Fruit fly (Drosophila melanogaster): Measurements from ENCODE around the gene fd96Cb.

The fd96Cb gene

dm6 chr3R:25064907-25065841 lies 29.6 kb upstream of the fd96Cb start, which contains the start of the genes veli and PQBP1:
TSS of gene veli (minus strand) at chr3R:25065591.
TSS of gene PQBP1 (plus strand) at chr3R:25065791.
- TF ChIP-seq Myc (optimal IDR thresholded peaks at IDR 0.05): no peak
- TF ChIP-seq ttk (optimal IDR thresholded peaks at IDR 0.05): no peak
- TF ChIP-seq h (optimal IDR thresholded peaks at IDR 0.05): no peak
- no peak for TF ChIP-seq Sin3A (optimal IDR thresholded peaks at IDR 0.05)
- no peak for TF ChIP-seq psq (optimal IDR thresholded peaks at IDR 0.05)
- no peak for TF ChIP-seq insv (optimal IDR thresholded peaks at IDR 0.05)

dm6 chr3R:25066856-25067255 lies 28.0 kb upstream of the fd96Cb start:
- TF ChIP-seq Myc (optimal IDR thresholded peaks at IDR 0.05): no peak
- no peak for TF ChIP-seq Sin3A (optimal IDR thresholded peaks at IDR 0.05)
- no peak for TF ChIP-seq h (optimal IDR thresholded peaks at IDR 0.05)
- no peak for TF ChIP-seq insv (optimal IDR thresholded peaks at IDR 0.05)
- TF ChIP-seq ttk (optimal IDR thresholded peaks at IDR 0.05): no peak
- TF ChIP-seq psq (optimal IDR thresholded peaks at IDR 0.05): no peak

- TF ChIP-seq h (optimal IDR thresholded peaks at IDR 0.05): no peak
- TF ChIP-seq Sin3A (optimal IDR thresholded peaks at IDR 0.05): no peak
- TF ChIP-seq insv (optimal IDR thresholded peaks at IDR 0.05): no peak
- no peak for TF ChIP-seq psq (optimal IDR thresholded peaks at IDR 0.05)
- no peak for TF ChIP-seq ttk (optimal IDR thresholded peaks at IDR 0.05)
- no peak for TF ChIP-seq Myc (optimal IDR thresholded peaks at IDR 0.05)
Measured at dm6 chr3R:25069569-25069968, 25.2 kb upstream of the fd96Cb start, which contains the start of the genes Stt3B and CG11839. TSS of gene Stt3B (minus strand) at chr3R:25069637. TSS of gene CG11839 (plus strand) at chr3R:25069927.

dm6 chr3R:25070871-25071270 lies 23.9 kb upstream of the fd96Cb start, which contains the start of gene CG11836:
TSS of gene CG11836 (plus strand) at chr3R:25071126.
- TF ChIP-seq insv (optimal IDR thresholded peaks at IDR 0.05): no peak
- no peak for TF ChIP-seq Myc (optimal IDR thresholded peaks at IDR 0.05)
- TF ChIP-seq psq (optimal IDR thresholded peaks at IDR 0.05): no peak
- no peak for TF ChIP-seq ttk (optimal IDR thresholded peaks at IDR 0.05)
- no peak for TF ChIP-seq Sin3A (optimal IDR thresholded peaks at IDR 0.05)
- no peak for TF ChIP-seq h (optimal IDR thresholded peaks at IDR 0.05)

- no peak for TF ChIP-seq Sin3A (optimal IDR thresholded peaks at IDR 0.05)
- TF ChIP-seq h (optimal IDR thresholded peaks at IDR 0.05): no peak
- TF ChIP-seq psq (optimal IDR thresholded peaks at IDR 0.05): no peak
- TF ChIP-seq Myc (optimal IDR thresholded peaks at IDR 0.05): no peak
- no peak for TF ChIP-seq ttk (optimal IDR thresholded peaks at IDR 0.05)
- TF ChIP-seq insv (optimal IDR thresholded peaks at IDR 0.05): no peak
Measured at dm6 chr3R:25074558-25074964, 20.3 kb upstream of the fd96Cb start, which contains the start of the genes shams and CG11920. TSS of gene shams (minus strand) at chr3R:25074607. TSS of gene CG11920 (plus strand) at chr3R:25074877.

- no peak for TF ChIP-seq ttk (optimal IDR thresholded peaks at IDR 0.05)
- TF ChIP-seq Sin3A (optimal IDR thresholded peaks at IDR 0.05): no peak
- TF ChIP-seq psq (optimal IDR thresholded peaks at IDR 0.05): no peak
- TF ChIP-seq h (optimal IDR thresholded peaks at IDR 0.05): no peak
Measured at dm6 chr3R:25077280-25077820, 17.5 kb upstream of the fd96Cb start.

dm6 chr3R:25078665-25079064 lies 16.1 kb upstream of the fd96Cb start:
- no peak for TF ChIP-seq insv (optimal IDR thresholded peaks at IDR 0.05)
- no peak for TF ChIP-seq Sin3A (optimal IDR thresholded peaks at IDR 0.05)
- TF ChIP-seq ttk (optimal IDR thresholded peaks at IDR 0.05): no peak
- TF ChIP-seq h (optimal IDR thresholded peaks at IDR 0.05): no peak
- no peak for TF ChIP-seq Myc (optimal IDR thresholded peaks at IDR 0.05)
- TF ChIP-seq psq (optimal IDR thresholded peaks at IDR 0.05): no peak

dm6 chr3R:25080446-25080845 lies 14.4 kb upstream of the fd96Cb start:
- TF ChIP-seq insv (optimal IDR thresholded peaks at IDR 0.05) (no peak), ttk (optimal IDR thresholded peaks at IDR 0.05) (no peak), h (optimal IDR thresholded peaks at IDR 0.05) (no peak), Sin3A (optimal IDR thresholded peaks at IDR 0.05) (no peak), psq (optimal IDR thresholded peaks at IDR 0.05) (no peak), Myc (optimal IDR thresholded peaks at IDR 0.05) (no peak)

- TF ChIP-seq h (optimal IDR thresholded peaks at IDR 0.05) (no peak), Sin3A (optimal IDR thresholded peaks at IDR 0.05) (no peak), psq (optimal IDR thresholded peaks at IDR 0.05) (no peak), ttk (optimal IDR thresholded peaks at IDR 0.05) (no peak), Myc (optimal IDR thresholded peaks at IDR 0.05) (no peak), insv (optimal IDR thresholded peaks at IDR 0.05) (no peak)
Measured at dm6 chr3R:25082348-25082747, 12.5 kb upstream of the fd96Cb start, which contains the start of gene fd96Ca. TSS of gene fd96Ca (plus strand) at chr3R:25082684.

- TF ChIP-seq Myc (optimal IDR thresholded peaks at IDR 0.05): no peak
- TF ChIP-seq insv (optimal IDR thresholded peaks at IDR 0.05): no peak
- no peak for TF ChIP-seq ttk (optimal IDR thresholded peaks at IDR 0.05)
- TF ChIP-seq h (optimal IDR thresholded peaks at IDR 0.05): no peak
- TF ChIP-seq Sin3A (optimal IDR thresholded peaks at IDR 0.05): no peak
- TF ChIP-seq psq (optimal IDR thresholded peaks at IDR 0.05): no peak
Measured at dm6 chr3R:25097486-25097885, 2.7 kb downstream of the fd96Cb start, which contains the start of the genes CG33095 and CG33096. TSS of gene CG33095 (plus strand) at chr3R:25097672. TSS of gene CG33096 (plus strand) at chr3R:25097672.

dm6 chr3R:25102253-25102652 lies 7.4 kb downstream of the fd96Cb start, which contains the start of gene CG45095:
TSS of gene CG45095 (plus strand) at chr3R:25102553.
- no peak for TF ChIP-seq Sin3A (optimal IDR thresholded peaks at IDR 0.05)
- no peak for TF ChIP-seq psq (optimal IDR thresholded peaks at IDR 0.05)
- no peak for TF ChIP-seq Myc (optimal IDR thresholded peaks at IDR 0.05)
- no peak for TF ChIP-seq insv (optimal IDR thresholded peaks at IDR 0.05)
- no peak for TF ChIP-seq h (optimal IDR thresholded peaks at IDR 0.05)
- TF ChIP-seq ttk (optimal IDR thresholded peaks at IDR 0.05): no peak

- no peak for TF ChIP-seq h (optimal IDR thresholded peaks at IDR 0.05)
- TF ChIP-seq Sin3A (optimal IDR thresholded peaks at IDR 0.05): no peak
- TF ChIP-seq insv (optimal IDR thresholded peaks at IDR 0.05): no peak
- no peak for TF ChIP-seq psq (optimal IDR thresholded peaks at IDR 0.05)
Measured at dm6 chr3R:25108932-25109331, 14.1 kb downstream of the fd96Cb start, which contains the start of gene CG34027. TSS of gene CG34027 (minus strand) at chr3R:25109032.

Data from Kc167 (cell line).